Worm (Caenorhabditis elegans) whole organism, early embryonic: ENCODE data around the gene srh-134.

Experiments
- ama-1 ChIP-seq: fragments of 150-350 bp; optimal IDR thresholded peaks from 2 replicates; lab custom pipeline; 2014
- ceh-36 ChIP-seq: sonication (generic microtip); optimal IDR thresholded peaks from 2 replicates; lab custom pipeline; 2016; ENCODE audit warnings: missing genetic modification characterization, inconsistent platforms, missing compliant biosample characterization
- hmbx-1 ChIP-seq: sonication (generic microtip); optimal IDR thresholded peaks from 2 replicates; lab custom pipeline; 2016; ENCODE audit warnings: mild to moderate bottlenecking, missing genetic modification characterization, missing compliant biosample characterization
- hmg-4 ChIP-seq: fragments of 200-800 bp; sonication (Bioruptor generic); optimal IDR thresholded peaks from 2 replicates; lab custom pipeline; 2018; ENCODE audit warnings: mild to moderate bottlenecking, missing genetic modification characterization, missing compliant biosample characterization
- hnd-1 ChIP-seq: sonication (generic microtip); optimal IDR thresholded peaks from 2 replicates; lab custom pipeline; 2016; ENCODE audit warnings: missing genetic modification characterization, missing compliant biosample characterization
- scrt-1 ChIP-seq: fragments of 200-800 bp; sonication (Bioruptor generic); IDR thresholded peaks from 2 replicates; pipeline ENCODE4 v1.3.6; 2022; ENCODE audit warnings: missing genetic modification characterization, missing compliant biosample characterization
- sea-1 ChIP-seq: fragments of 200-800 bp; sonication (Bioruptor generic); conservative IDR thresholded peaks from 2 replicates; pipeline ENCODE4 v1.3.6; 2022; ENCODE audit warnings: missing genetic modification characterization, missing compliant biosample characterization
- tra-4 ChIP-seq: sonication (generic microtip); optimal IDR thresholded peaks from 2 replicates; lab custom pipeline; 2017; ENCODE audit warnings: missing genetic modification characterization, missing compliant biosample characterization

- TF ChIP-seq scrt-1 (GFP tag; lab: Robert Waterston, UW) (no peak), ama-1 (lab: Kevin White, UChicago) (no peak), ceh-36 (tag; lab: Kevin White, UChicago) (no peak), hnd-1 (no peak), tra-4 (tag; lab: Kevin White, UChicago) (no peak), hmbx-1 (no peak), hmg-4 (GFP tag; lab: Kevin White, UChicago) (no peak), sea-1 (GFP tag; lab: Robert Waterston, UW) (no peak)
Measured at ce11 chrV:17981732-17982131, 35.4 kb downstream of the srh-134 start.
